Fruit fly (Drosophila melanogaster) whole organism, embryonic: Measurements from ENCODE around the gene witty.

Experiments used
- Asciz ChIP-seq: fragments of 200-800 bp; sonication (Bioruptor generic); optimal IDR thresholded peaks from 2 replicates; lab custom pipeline; 2017; ENCODE audit warnings: missing biosample characterization, mild to moderate bottlenecking, missing genetic modification characterization, missing genetic modification reagents
- CG10209 ChIP-seq: fragments of 200-800 bp; sonication (Bioruptor generic); optimal IDR thresholded peaks from 3 replicates; lab custom pipeline; 2017; ENCODE audit warnings: missing biosample characterization, mild to moderate bottlenecking, missing genetic modification characterization, missing genetic modification reagents
- CG10462 ChIP-seq: fragments of 200-800 bp; sonication (Bioruptor generic); optimal IDR thresholded peaks from 2 replicates; lab custom pipeline; 2016; ENCODE audit warnings: missing biosample characterization, missing genetic modification characterization
- CG10543 ChIP-seq: fragments of 200-800 bp; sonication (Bioruptor generic); optimal IDR thresholded peaks from 3 replicates; lab custom pipeline; 2017; ENCODE audit warnings: missing biosample characterization, mild to moderate bottlenecking, missing genetic modification characterization, moderate library complexity
- CG12391 ChIP-seq: fragments of 200-800 bp; sonication (Bioruptor generic); optimal IDR thresholded peaks from 3 replicates; lab custom pipeline; 2018; ENCODE audit warnings: missing biosample characterization, mild to moderate bottlenecking, missing genetic modification characterization, moderate library complexity
- CG12659 ChIP-seq: fragments of 200-800 bp; sonication (Bioruptor generic); optimal IDR thresholded peaks from 3 replicates; lab custom pipeline; 2017; ENCODE audit warnings: mild to moderate bottlenecking, missing biosample characterization, missing genetic modification reagents, missing genetic modification characterization
- CG12769 ChIP-seq: fragments of 200-800 bp; sonication (Bioruptor generic); optimal IDR thresholded peaks from 2 replicates; lab custom pipeline; 2019; ENCODE audit warnings: missing biosample characterization, mild to moderate bottlenecking, missing genetic modification characterization, moderate library complexity
- CG13775 ChIP-seq: fragments of 200-800 bp; sonication (Bioruptor generic); optimal IDR thresholded peaks from 3 replicates; lab custom pipeline; 2017; ENCODE audit warnings: missing biosample characterization, mild to moderate bottlenecking, missing genetic modification characterization
- CG14050 ChIP-seq: fragments of 200-800 bp; sonication (Bioruptor generic); IDR thresholded peaks from 3 replicates; pipeline ENCODE4 v1.3.6; 2022; ENCODE audit warnings: missing biosample characterization, missing genetic modification characterization
- CG14441 ChIP-seq: fragments of 200-800 bp; sonication (Bioruptor generic); IDR thresholded peaks from 2 replicates; pipeline ENCODE4 v1.3.6; 2022; ENCODE audit warnings: missing biosample characterization, missing genetic modification characterization
- CG15696 ChIP-seq: fragments of 200-800 bp; sonication (Bioruptor generic); optimal IDR thresholded peaks from 2 replicates; lab custom pipeline; 2019; ENCODE audit warnings: missing biosample characterization, mild to moderate bottlenecking, missing genetic modification characterization, moderate library complexity
- CG1602 ChIP-seq: fragments of 200-800 bp; sonication (Bioruptor generic); optimal IDR thresholded peaks from 3 replicates; lab custom pipeline; 2016; ENCODE audit warnings: missing biosample characterization, missing genetic modification characterization
- CG16813 ChIP-seq: fragments of 200-800 bp; sonication (Bioruptor generic); IDR thresholded peaks from 3 replicates; pipeline ENCODE4 v1.3.6; 2022; ENCODE audit warnings: missing biosample characterization, missing genetic modification characterization; ENCODE audit not compliant: partially characterized antibody
- CG16863 ChIP-seq: fragments of 200-800 bp; sonication (Bioruptor generic); optimal IDR thresholded peaks from 3 replicates; lab custom pipeline; 2016; ENCODE audit warnings: missing biosample characterization, missing genetic modification characterization
- CG17385 ChIP-seq: fragments of 200-800 bp; sonication (Bioruptor generic); optimal IDR thresholded peaks from 3 replicates; lab custom pipeline; 2018; ENCODE audit warnings: missing biosample characterization, mild to moderate bottlenecking, missing genetic modification characterization
- CG1832 ChIP-seq: fragments of 200-800 bp; sonication (Bioruptor generic); optimal IDR thresholded peaks from 2 replicates; lab custom pipeline; 2017; ENCODE audit warnings: missing biosample characterization, mild to moderate bottlenecking, missing genetic modification characterization, inconsistent platforms
- CG2875 ChIP-seq: fragments of 200-800 bp; sonication (Bioruptor generic); optimal IDR thresholded peaks from 2 replicates; lab custom pipeline; 2017; ENCODE audit warnings: missing biosample characterization, mild to moderate bottlenecking, missing genetic modification characterization, missing genetic modification reagents
- CG4424 ChIP-seq: fragments of 200-800 bp; sonication (Bioruptor generic); optimal IDR thresholded peaks from 3 replicates; lab custom pipeline; 2016; ENCODE audit warnings: missing biosample characterization, missing genetic modification characterization
- CG7839 ChIP-seq: fragments of 200-800 bp; sonication (Bioruptor generic); optimal IDR thresholded peaks from 3 replicates; lab custom pipeline; 2018; ENCODE audit warnings: missing biosample characterization, mild to moderate bottlenecking, missing genetic modification characterization, moderate library complexity
- CG8290 ChIP-seq, 3 experiments: fragments of 200-800 bp; sonication (Bioruptor generic); optimal IDR thresholded peaks; 2 replicates each; lab custom pipeline; 2016 to 2019; ENCODE audit warnings: missing biosample characterization in 3 of 3, missing genetic modification characterization in 3 of 3, mild to moderate bottlenecking in 2 of 3, moderate library complexity in 1 of 3
- CG9437 ChIP-seq: fragments of 200-800 bp; sonication (Bioruptor generic); optimal IDR thresholded peaks from 2 replicates; lab custom pipeline; 2018; ENCODE audit warnings: missing biosample characterization, mild to moderate bottlenecking, missing genetic modification characterization
- CG9876 ChIP-seq: fragments of 200-800 bp; sonication (Bioruptor generic); optimal IDR thresholded peaks from 2 replicates; lab custom pipeline; 2016; ENCODE audit warnings: missing biosample characterization, missing genetic modification characterization
- Camta ChIP-seq: fragments of 200-800 bp; sonication (Bioruptor generic); optimal IDR thresholded peaks from 2 replicates; lab custom pipeline; 2016; ENCODE audit warnings: missing biosample characterization, missing genetic modification characterization
- Dp ChIP-seq: fragments of 200-800 bp; sonication (Bioruptor generic); optimal IDR thresholded peaks from 2 replicates; lab custom pipeline; 2018; ENCODE audit warnings: missing biosample characterization, mild to moderate bottlenecking, missing genetic modification characterization, moderate library complexity
- MTF-1 ChIP-seq: fragments of 200-800 bp; sonication (Bioruptor generic); optimal IDR thresholded peaks from 2 replicates; lab custom pipeline; 2018; ENCODE audit warnings: missing biosample characterization, mild to moderate bottlenecking, missing genetic modification characterization, borderline replicate concordance
- NC2β ChIP-seq: fragments of 200-800 bp; sonication (Bioruptor generic); optimal IDR thresholded peaks from 2 replicates; lab custom pipeline; 2016; ENCODE audit warnings: missing biosample characterization, missing genetic modification characterization
- PHDP ChIP-seq: fragments of 200-800 bp; sonication (Bioruptor generic); optimal IDR thresholded peaks from 3 replicates; lab custom pipeline; 2018; ENCODE audit warnings: missing biosample characterization, mild to moderate bottlenecking, missing genetic modification characterization, moderate library complexity
- Scr ChIP-seq: fragments of 200-800 bp; sonication (Bioruptor generic); IDR thresholded peaks from 2 replicates; pipeline ENCODE4 v1.3.6; 2022; ENCODE audit warnings: missing biosample characterization, missing genetic modification characterization; ENCODE audit not compliant: partially characterized antibody
- Stat92E ChIP-seq, 3 experiments: fragments of >200 bp in 2 of 3; fragments of 200-800 bp in 1 of 3; sonication (Bioruptor generic) in 1 of 3; optimal IDR thresholded peaks; 2 replicates each; lab custom pipeline; 2017 to 2019; ENCODE audit warnings: missing biosample characterization in 3 of 3, missing genetic modification characterization in 3 of 3, mild to moderate bottlenecking in 1 of 3, moderate library complexity in 1 of 3
- Vsx1 ChIP-seq: fragments of 200-800 bp; sonication (Bioruptor generic); optimal IDR thresholded peaks from 2 replicates; lab custom pipeline; 2017; ENCODE audit warnings: missing biosample characterization, mild to moderate bottlenecking, missing genetic modification characterization, missing genetic modification reagents
- ac ChIP-seq: fragments of 200-800 bp; sonication (Bioruptor generic); optimal IDR thresholded peaks from 3 replicates; lab custom pipeline; 2017; ENCODE audit warnings: missing biosample characterization, mild to moderate bottlenecking, missing genetic modification characterization
- bab2 ChIP-seq: fragments of 200-800 bp; sonication (Bioruptor generic); optimal IDR thresholded peaks from 2 replicates; lab custom pipeline; 2016; ENCODE audit warnings: missing biosample characterization, missing genetic modification characterization
- cwo ChIP-seq: fragments of 200-800 bp; sonication (Bioruptor generic); optimal IDR thresholded peaks from 3 replicates; lab custom pipeline; 2017; ENCODE audit warnings: missing biosample characterization, missing genetic modification characterization, mild to moderate bottlenecking, moderate library complexity, missing genetic modification reagents
- esg ChIP-seq: fragments of 200-800 bp; sonication (Bioruptor generic); conservative IDR thresholded peaks from 2 replicates; pipeline ENCODE4 v1.3.6; 2022; ENCODE audit warnings: missing biosample characterization, missing genetic modification characterization
- fd102C ChIP-seq: fragments of 200-800 bp; sonication (Bioruptor generic); optimal IDR thresholded peaks from 2 replicates; lab custom pipeline; 2018; ENCODE audit warnings: missing biosample characterization, mild to moderate bottlenecking, missing genetic modification characterization, moderate library complexity
- jing ChIP-seq: fragments of 200-800 bp; sonication (Bioruptor generic); optimal IDR thresholded peaks from 2 replicates; lab custom pipeline; 2018; ENCODE audit warnings: missing biosample characterization, mild to moderate bottlenecking, missing genetic modification characterization
- knrl ChIP-seq: fragments of 200-800 bp; sonication (Bioruptor generic); IDR thresholded peaks from 3 replicates; pipeline ENCODE4 v1.3.6; 2022; ENCODE audit warnings: missing biosample characterization, missing genetic modification characterization; ENCODE audit not compliant: partially characterized antibody
- lola ChIP-seq, 3 experiments: fragments of >200 bp in 2 of 3; fragments of 200-800 bp in 1 of 3; sonication (Bioruptor generic) in 1 of 3; optimal IDR thresholded peaks; 2 replicates each; lab custom pipeline; 2017 to 2019; ENCODE audit warnings: missing biosample characterization in 3 of 3, missing genetic modification characterization in 3 of 3, mild to moderate bottlenecking in 1 of 3, moderate library complexity in 1 of 3
- nmo ChIP-seq: fragments of 200-800 bp; sonication (Bioruptor generic); optimal IDR thresholded peaks from 2 replicates; lab custom pipeline; 2018; ENCODE audit warnings: missing biosample characterization, mild to moderate bottlenecking, missing genetic modification characterization, moderate library complexity
- odd ChIP-seq: fragments of 200-800 bp; sonication (Bioruptor generic); optimal IDR thresholded peaks from 2 replicates; lab custom pipeline; 2017; ENCODE audit warnings: missing biosample characterization, mild to moderate bottlenecking, missing genetic modification characterization
- pho ChIP-seq: fragments of 200-800 bp; sonication (Bioruptor generic); optimal IDR thresholded peaks from 2 replicates; lab custom pipeline; 2016; ENCODE audit warnings: missing biosample characterization, missing genetic modification characterization
- shn ChIP-seq: fragments of 200-800 bp; sonication (Bioruptor generic); optimal IDR thresholded peaks from 3 replicates; lab custom pipeline; 2016; ENCODE audit warnings: missing biosample characterization, missing genetic modification characterization
- trem ChIP-seq: fragments of 200-800 bp; optimal IDR thresholded peaks from 3 replicates; lab custom pipeline; 2019; ENCODE audit warnings: missing biosample characterization, mild to moderate bottlenecking, missing genetic modification characterization, moderate library complexity
- ttk ChIP-seq: fragments of 200-800 bp; sonication (Bioruptor generic); IDR thresholded peaks from 2 replicates; pipeline ENCODE4 v2.1.2; 2022; ENCODE audit warnings: missing biosample characterization, missing genetic modification characterization
- twi ChIP-seq: fragments of 200-800 bp; optimal IDR thresholded peaks from 2 replicates; lab custom pipeline; 2019; ENCODE audit warnings: missing biosample characterization, mild to moderate bottlenecking, missing genetic modification characterization, moderate library complexity
- zen ChIP-seq: fragments of 200-800 bp; sonication (Bioruptor generic); optimal IDR thresholded peaks from 3 replicates; lab custom pipeline; 2018; ENCODE audit warnings: missing biosample characterization, mild to moderate bottlenecking, missing genetic modification characterization, moderate library complexity
- zen2 ChIP-seq: fragments of 200-800 bp; sonication (Bioruptor generic); IDR thresholded peaks from 3 replicates; pipeline ENCODE4 v1.3.6; 2022; ENCODE audit warnings: missing biosample characterization, missing genetic modification characterization; ENCODE audit not compliant: partially characterized antibody
- zfh1 ChIP-seq: fragments of 200-800 bp; sonication (Bioruptor generic); IDR thresholded peaks from 3 replicates; pipeline ENCODE4 v1.3.6; 2022; ENCODE audit warnings: missing biosample characterization, missing genetic modification characterization

Gene witty

dm6 chr2L:8376717-8377116 is 38.6 kb downstream of the witty start, which contains the start of the genes CG13390 and CG17294 (continued):
- peak; percentile 90 for TF ChIP-seq NC2β
- TF ChIP-seq CG8290 (GFP tag; optimal IDR thresholded peaks at IDR 0.05; lab: Kevin White, UChicago): peak; percentile 98
- TF ChIP-seq CG8290 (tag; optimal IDR thresholded peaks at IDR 0.05; lab: Kevin White, UChicago): peak; percentile 96 to 98
- TF ChIP-seq CG15696 (tag; lab: Kevin White, UChicago): peak; percentile 99
- TF ChIP-seq CG2875 (GFP tag; lab: Kevin White, UChicago): peak; percentile 98
- peak; percentile 98 for TF ChIP-seq CG10543 (GFP tag; lab: Kevin White, UChicago)
- peak; percentile 99 for TF ChIP-seq odd
- peak; percentile 95 for TF ChIP-seq pho (GFP tag; lab: Kevin White, UChicago)
- TF ChIP-seq CG9876 (GFP tag; lab: Kevin White, UChicago): peak; percentile 55
- TF ChIP-seq CG7839: peak; percentile 100
- peak; percentile 89 for TF ChIP-seq fd102C
- TF ChIP-seq CG13775 (GFP tag; lab: Kevin White, UChicago): peak; percentile 99
- TF ChIP-seq CG14441 (GFP tag; lab: Robert Waterston, UW): peak; percentile 100
- peak; percentile 79 for TF ChIP-seq Scr (GFP tag; lab: Robert Waterston, UW)
- peak; percentile 100 for TF ChIP-seq nmo
- peak; percentile 99 for TF ChIP-seq CG4424
- peak; percentile 72; the same call in 2 of the 3 replicates for TF ChIP-seq zen2 (GFP tag; lab: Robert Waterston, UW)
- TF ChIP-seq ac: peak; percentile 97
- peak; percentile 96 for TF ChIP-seq Camta (GFP tag; lab: Kevin White, UChicago)
- TF ChIP-seq PHDP: peak; percentile 100
- TF ChIP-seq zfh1: peak; percentile 100
- peak; percentile 92 for TF ChIP-seq CG16863 (GFP tag; lab: Kevin White, UChicago)
- TF ChIP-seq CG12659: peak; percentile 100
- TF ChIP-seq CG14050: peak; percentile 99
- peak; percentile 76 for TF ChIP-seq knrl (GFP tag; lab: Robert Waterston, UW)
- TF ChIP-seq CG10462 (GFP tag; lab: Kevin White, UChicago): peak; percentile 99
- peak; percentile 98 for TF ChIP-seq Vsx1 (GFP tag; lab: Kevin White, UChicago)
- peak; percentile 99 for TF ChIP-seq Asciz (GFP tag; lab: Kevin White, UChicago)
- TF ChIP-seq bab2: peak; percentile 96
- peak; percentile 99 for TF ChIP-seq cwo (GFP tag; lab: Kevin White, UChicago)
- peak; percentile 99 for TF ChIP-seq zen (tag; lab: Kevin White, UChicago)
- peak; percentile 99 for TF ChIP-seq CG10209 (GFP tag; lab: Kevin White, UChicago)
- peak; percentile 2 for TF ChIP-seq CG1832 (GFP tag; lab: Kevin White, UChicago)
- peak; percentile 100 for TF ChIP-seq CG12391 (tag; lab: Kevin White, UChicago)
- peak; percentile 99 for TF ChIP-seq CG12769
- peak; percentile 99 for TF ChIP-seq CG1602 (GFP tag; lab: Kevin White, UChicago)
- TF ChIP-seq trem: peak; percentile 97
- TF ChIP-seq ttk: peak; percentile 99
- TF ChIP-seq Dp: peak; percentile 54
- peak; percentile 95 for TF ChIP-seq CG9437 (GFP tag; lab: Kevin White, UChicago)
- TF ChIP-seq Stat92E (GFP tag; optimal IDR thresholded peaks at IDR 0.05; lab: Kevin White, UChicago): peak in 1 of 3 experiments; percentile 98
- peak; percentile 99 for TF ChIP-seq MTF-1 (GFP tag; lab: Kevin White, UChicago)
- TF ChIP-seq CG17385 (GFP tag; lab: Kevin White, UChicago): peak; percentile 99
- peak; percentile 77 for TF ChIP-seq shn (GFP tag; lab: Kevin White, UChicago)
- TF ChIP-seq twi: peak; percentile 99
- TF ChIP-seq jing (GFP tag; lab: Kevin White, UChicago): peak; percentile 99
- TF ChIP-seq lola (GFP tag; optimal IDR thresholded peaks at IDR 0.05; lab: Kevin White, UChicago): peak in 1 of 3 experiments; percentile 99
- peak; percentile 68 for TF ChIP-seq CG16813 (GFP tag; lab: Robert Waterston, UW)
- TF ChIP-seq esg (GFP tag; lab: Robert Waterston, UW): peak; percentile 100
